Worm (Caenorhabditis elegans): ENCODE results near the gene gcy-20.

The gcy-20 gene

ce11 chrV:16226581-16226980 is 27.0 kb downstream of the gcy-20 start, which contains the start of gene F11A5.13:
TSS of gene F11A5.13 (minus strand) at chrV:16226681.
- TF ChIP-seq npax-4 (tag; optimal IDR thresholded peaks at IDR 0.05) (no peak), hlh-6 (tag; optimal IDR thresholded peaks at IDR 0.05) (no peak), pax-1 (tag; optimal IDR thresholded peaks at IDR 0.05) (no peak), K02D7.2 (tag; optimal IDR thresholded peaks at IDR 0.05) (no peak), unc-42 (tag; optimal IDR thresholded peaks at IDR 0.05) (no peak), ceh-31 (tag; optimal IDR thresholded peaks at IDR 0.05) (no peak), hlh-8 (tag; optimal IDR thresholded peaks at IDR 0.05) (no peak), Y22D7AL.16 (tag; optimal IDR thresholded peaks at IDR 0.05) (no peak), ttx-3 (tag; optimal IDR thresholded peaks at IDR 0.05) (no peak), C08G9.2 (tag; optimal IDR thresholded peaks at IDR 0.05) (no peak), lim-6 (tag; optimal IDR thresholded peaks at IDR 0.05) (no peak), tbx-2 (tag; optimal IDR thresholded peaks at IDR 0.05) (no peak), unc-3 (GFP tag; conservative IDR thresholded peaks at IDR 0.05) (no peak), unc-3 (tag; optimal IDR thresholded peaks at IDR 0.05) (no peak)

- TF ChIP-seq pha-2 (tag; optimal IDR thresholded peaks at IDR 0.05), result no peak
Observed at ce11 chrV:16225524-16226116, 28.0 kb downstream of the gcy-20 start.

- no peak for TF ChIP-seq ceh-30 (tag; optimal IDR thresholded peaks at IDR 0.05)
- TF ChIP-seq ceh-31 (tag; optimal IDR thresholded peaks at IDR 0.05), result no peak
- no peak for TF ChIP-seq ahr-1 (tag; optimal IDR thresholded peaks at IDR 0.05)
- no peak for TF ChIP-seq fkh-10 (GFP tag; optimal IDR thresholded peaks at IDR 0.05)
- no peak for TF ChIP-seq unc-42 (tag; optimal IDR thresholded peaks at IDR 0.05)
- TF ChIP-seq hlh-13 (GFP tag; optimal IDR thresholded peaks at IDR 0.05), result no peak
- no peak for TF ChIP-seq lin-11 (tag; optimal IDR thresholded peaks at IDR 0.05)
- TF ChIP-seq hlh-6 (tag; optimal IDR thresholded peaks at IDR 0.05), result no peak
- no peak for TF ChIP-seq pha-4 (tag; optimal IDR thresholded peaks at IDR 0.05)
- no peak for TF ChIP-seq K09A11.1 (tag; optimal IDR thresholded peaks at IDR 0.05; ENCODE audit: insufficient read depth)
- TF ChIP-seq fkh-6 (tag; optimal IDR thresholded peaks at IDR 0.05), result no peak
- TF ChIP-seq ceh-34 (tag; optimal IDR thresholded peaks at IDR 0.05), result no peak
- TF ChIP-seq tbx-2 (tag; optimal IDR thresholded peaks at IDR 0.05), result no peak
- TF ChIP-seq fax-1 (tag; optimal IDR thresholded peaks at IDR 0.05), result no peak
- TF ChIP-seq che-1 (tag; optimal IDR thresholded peaks at IDR 0.05), result no peak
- TF ChIP-seq ceh-24 (tag; optimal IDR thresholded peaks at IDR 0.05), result no peak
- TF ChIP-seq sdc-2 (tag; optimal IDR thresholded peaks at IDR 0.05), result no peak
- TF ChIP-seq sox-2 (GFP tag; IDR thresholded peaks at IDR 0.05), result no peak
- TF ChIP-seq odd-2 (tag; optimal IDR thresholded peaks at IDR 0.05), result no peak
Observed at ce11 chrV:16224027-16224426, 29.6 kb downstream of the gcy-20 start, which contains the start of gene stdh-2. TSS of gene stdh-2 (plus strand) at chrV:16224327.

- TF ChIP-seq Y22D7AL.16 (tag; optimal IDR thresholded peaks at IDR 0.05), result no peak
- no peak for TF ChIP-seq nfya-1 (tag; optimal IDR thresholded peaks at IDR 0.05)
- no peak for TF ChIP-seq pros-1 (tag; optimal IDR thresholded peaks at IDR 0.05)
- TF ChIP-seq eyg-1 (tag; optimal IDR thresholded peaks at IDR 0.05), result no peak
- no peak for TF ChIP-seq ceh-45 (GFP tag; IDR thresholded peaks at IDR 0.05)
- TF ChIP-seq lin-11 (tag; optimal IDR thresholded peaks at IDR 0.05), result no peak
- TF ChIP-seq pqm-1 (tag; optimal IDR thresholded peaks at IDR 0.05), result no peak
- TF ChIP-seq che-1 (tag; optimal IDR thresholded peaks at IDR 0.05), result no peak
- TF ChIP-seq ceh-34 (tag; optimal IDR thresholded peaks at IDR 0.05), result no peak
- TF ChIP-seq ets-4 (tag; optimal IDR thresholded peaks at IDR 0.05), result no peak
- no peak for TF ChIP-seq rnt-1 (tag; optimal IDR thresholded peaks at IDR 0.05)
- no peak for TF ChIP-seq odd-2 (tag; optimal IDR thresholded peaks at IDR 0.05)
- TF ChIP-seq ceh-19 (GFP tag; optimal IDR thresholded peaks at IDR 0.05), result no peak
- no peak for TF ChIP-seq elt-2 (tag; optimal IDR thresholded peaks at IDR 0.05)
- TF ChIP-seq elt-4 (tag; optimal IDR thresholded peaks at IDR 0.05), result no peak
- TF ChIP-seq ceh-6 (GFP tag; optimal IDR thresholded peaks at IDR 0.05), result no peak
Observed at ce11 chrV:16220020-16220419, 33.6 kb downstream of the gcy-20 start.

Data from whole organism, late embryonic.